Worm (Caenorhabditis elegans): ENCODE measurements around the gene tag-10.

The tag-10 gene

DNA sequence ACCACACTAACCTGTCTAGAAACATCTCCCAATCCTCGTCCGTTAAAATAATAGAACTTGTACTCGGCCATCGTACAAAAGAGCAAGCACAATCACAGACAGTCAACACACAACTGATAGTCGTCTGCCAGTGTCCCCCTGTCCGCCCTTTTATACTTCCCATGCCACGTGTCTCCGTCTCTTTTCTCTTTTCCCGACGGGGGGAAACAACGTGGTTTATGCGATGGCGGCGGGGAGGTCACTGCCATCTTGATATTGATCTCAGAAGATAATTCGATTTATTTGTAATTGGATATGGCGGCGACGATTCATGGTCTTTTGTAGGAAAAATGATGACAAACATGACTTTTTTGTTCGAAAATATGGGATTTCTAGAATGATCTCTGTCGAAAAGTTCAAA lies 22.7 kb upstream of the tag-10 start, which contains the start of gene gst-20 (continued):
- TF ChIP-seq cey-2 (tag; optimal IDR thresholded peaks at IDR 0.05; ENCODE audit: borderline replicate concordance, insufficient read depth) (no peak), madf-5 (GFP tag; IDR thresholded peaks at IDR 0.05) (no peak), D1046.2 (GFP tag; IDR thresholded peaks at IDR 0.05) (no peak), aha-1 (tag) (peak; percentile 28), nhr-41 (GFP tag; IDR thresholded peaks at IDR 0.05) (no peak), ces-1 (GFP tag; optimal IDR thresholded peaks at IDR 0.05) (no peak), ceh-82 (tag; optimal IDR thresholded peaks at IDR 0.05) (no peak), lin-39 (tag; optimal IDR thresholded peaks at IDR 0.05) (no peak), ZK546.5 (tag; optimal IDR thresholded peaks at IDR 0.05) (no peak), dve-1 (tag; optimal IDR thresholded peaks at IDR 0.05; ENCODE audit: insufficient read depth) (peak; percentile 75), saeg-2 (GFP tag; IDR thresholded peaks at IDR 0.05) (no peak), skn-1 (tag; optimal IDR thresholded peaks at IDR 0.05) (no peak), spr-3 (GFP tag; optimal IDR thresholded peaks at IDR 0.05) (no peak), hlh-11 (tag; optimal IDR thresholded peaks at IDR 0.05) (peak; percentile 78), zfp-2 (tag; optimal IDR thresholded peaks at IDR 0.05) (no peak), madf-9 (GFP tag; conservative IDR thresholded peaks at IDR 0.05) (no peak), nhr-42 (GFP tag; IDR thresholded peaks at IDR 0.05) (no peak), nhr-76 (tag; optimal IDR thresholded peaks at IDR 0.05) (no peak), arid-1 (GFP tag; conservative IDR thresholded peaks at IDR 0.05) (no peak), aly-2 (tag; optimal IDR thresholded peaks at IDR 0.05) (no peak), snpc-1.2 (GFP tag; IDR thresholded peaks at IDR 0.05) (no peak), nhr-25 (tag; optimal IDR thresholded peaks at IDR 0.05; ENCODE audit: borderline replicate concordance, insufficient read depth) (no peak), nhr-28 (tag; optimal IDR thresholded peaks at IDR 0.05) (peak; percentile 72), dmd-8 (GFP tag; IDR thresholded peaks at IDR 0.05) (no peak), php-3 (GFP tag; IDR thresholded peaks at IDR 0.05) (no peak), T20F7.1 (GFP tag; optimal IDR thresholded peaks at IDR 0.05) (no peak), attf-4 (tag; optimal IDR thresholded peaks at IDR 0.05) (no peak), mxl-3 (GFP tag; optimal IDR thresholded peaks at IDR 0.05) (peak; percentile 100), gei-8 (GFP tag; optimal IDR thresholded peaks at IDR 0.05) (no peak), nhr-77 (tag; optimal IDR thresholded peaks at IDR 0.05) (peak; percentile 82), dmd-6 (GFP tag; IDR thresholded peaks at IDR 0.05) (peak; percentile 79), R02D3.7 (tag; optimal IDR thresholded peaks at IDR 0.05) (no peak), ZK337.2 (GFP tag; IDR thresholded peaks at IDR 0.05) (no peak), zip-11 (GFP tag; IDR thresholded peaks at IDR 0.05) (no peak), nhr-11 (tag; optimal IDR thresholded peaks at IDR 0.05) (no peak), mdl-1 (tag; optimal IDR thresholded peaks at IDR 0.05) (peak in 1 of 2 experiments; percentile 85), Y75B8A.6 (GFP tag; IDR thresholded peaks at IDR 0.05) (no peak), fkh-10 (GFP tag; optimal IDR thresholded peaks at IDR 0.05) (no peak), F44E2.7 (GFP tag; IDR thresholded peaks at IDR 0.05) (no peak), nhr-10 (tag; optimal IDR thresholded peaks at IDR 0.05) (no peak)

DNA sequence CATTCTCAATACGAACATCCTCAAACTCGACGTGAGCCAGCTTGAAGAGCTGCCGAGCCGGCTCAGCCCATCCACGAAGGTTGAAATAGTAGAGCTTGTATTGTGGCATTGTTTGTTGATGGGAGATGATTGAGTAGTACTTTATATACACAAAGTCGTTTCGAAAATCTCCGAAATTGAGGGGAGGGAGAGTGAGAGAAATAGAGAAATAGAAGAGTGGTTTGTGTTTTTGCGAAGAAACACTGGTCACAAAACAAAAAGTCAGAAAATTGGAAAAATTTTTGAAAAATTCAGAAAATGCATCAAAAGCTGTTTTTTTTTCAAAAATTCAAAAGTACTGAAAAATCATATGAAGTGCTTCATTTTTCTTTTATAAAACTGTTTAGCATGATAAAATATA lies 21.2 kb upstream of the tag-10 start, which contains the start of gene gst-24:
gst-24 (minus strand) TSS at position 181 of the 400 bp plus-strand sequence.
- TF ChIP-seq daf-16 (GFP tag; optimal IDR thresholded peaks at IDR 0.05) (no peak), daf-16 (tag; optimal IDR thresholded peaks at IDR 0.05) (peak; percentile 13), ZK337.2 (GFP tag; IDR thresholded peaks at IDR 0.05) (no peak)

All from whole organism, L4 larva.